Worm (Caenorhabditis elegans) whole organism, midembryonic: ENCODE measurements around the gene C17C3.11.

Experiments used
- cog-1 ChIP-seq: sonication (generic microtip); optimal IDR thresholded peaks from 2 replicates; lab custom pipeline; 2016; ENCODE audit warnings: missing genetic modification characterization, missing compliant biosample characterization
- flt-1 ChIP-seq: fragments of 200-800 bp; sonication (Bioruptor generic); IDR thresholded peaks from 2 replicates; pipeline ENCODE4 v1.3.6; 2022; ENCODE audit warnings: missing genetic modification characterization, missing compliant biosample characterization
- klf-2 ChIP-seq: fragments of 200-800 bp; sonication (Bioruptor generic); conservative IDR thresholded peaks from 2 replicates; pipeline ENCODE4 v1.3.6; 2022; ENCODE audit warnings: missing genetic modification reagents, missing genetic modification characterization, missing compliant biosample characterization
- med-1 ChIP-seq: sonication (generic microtip); optimal IDR thresholded peaks from 2 replicates; lab custom pipeline; 2017; ENCODE audit warnings: missing genetic modification characterization, mild to moderate bottlenecking, missing compliant biosample characterization, antibody characterized with exemption, missing genetic modification reagents; ENCODE audit not compliant: insufficient read depth
- ref-1 ChIP-seq: fragments of 200-800 bp; sonication (Bioruptor generic); conservative IDR thresholded peaks from 2 replicates; pipeline ENCODE4 v1.3.6; 2022; ENCODE audit warnings: missing genetic modification reagents, missing genetic modification characterization, missing compliant biosample characterization
- tab-1 ChIP-seq: fragments of 200-800 bp; sonication (Bioruptor generic); IDR thresholded peaks from 2 replicates; pipeline ENCODE4 v1.3.6; 2022; ENCODE audit warnings: missing genetic modification characterization, missing compliant biosample characterization
- ztf-23 ChIP-seq: fragments of 200-800 bp; sonication (Bioruptor generic); IDR thresholded peaks from 2 replicates; pipeline ENCODE4 v1.3.6; 2022; ENCODE audit warnings: missing genetic modification reagents, missing genetic modification characterization, missing compliant biosample characterization
- ztf-29 ChIP-seq: fragments of 200-800 bp; sonication (Bioruptor generic); IDR thresholded peaks from 2 replicates; pipeline ENCODE4 v1.3.6; 2022; ENCODE audit warnings: missing genetic modification reagents, missing genetic modification characterization, missing compliant biosample characterization

ce11 chrII:5496375-5496774 is 41.2 kb upstream of the C17C3.11 start, which contains the start of gene F12A10.1:
- TF ChIP-seq ztf-29 (no peak), flt-1 (GFP tag; lab: Robert Waterston, UW) (no peak), cog-1 (no peak), ref-1 (GFP tag; lab: Robert Waterston, UW) (no peak), tab-1 (GFP tag; lab: Robert Waterston, UW) (no peak), med-1 (no peak), klf-2 (GFP tag; lab: Robert Waterston, UW) (no peak), ztf-23 (GFP tag; lab: Robert Waterston, UW) (no peak)
